Worm (Caenorhabditis elegans) whole organism, late embryonic: ENCODE data around the gene slc-17.4.

Experiments
- K02D7.2 ChIP-seq: sonication (generic microtip); optimal IDR thresholded peaks from 2 replicates; lab custom pipeline; 2017; ENCODE audit warnings: mild to moderate bottlenecking, missing genetic modification characterization, missing compliant biosample characterization
- ceh-30 ChIP-seq: fragments of 150-350 bp; optimal IDR thresholded peaks from 2 replicates; lab custom pipeline; 2014; ENCODE audit warnings: missing biosample characterization, missing genetic modification characterization
- ceh-45 ChIP-seq: fragments of 200-800 bp; sonication (Bioruptor generic); IDR thresholded peaks from 2 replicates; pipeline ENCODE4 v1.3.6; 2022; ENCODE audit warnings: missing genetic modification reagents, missing genetic modification characterization, missing compliant biosample characterization
- ceh-6 ChIP-seq: fragments of 200-800 bp; sonication (Bioruptor generic); optimal IDR thresholded peaks from 2 replicates; lab custom pipeline; 2018; ENCODE audit warnings: mild to moderate bottlenecking, missing genetic modification characterization, missing compliant biosample characterization
- hlh-6 ChIP-seq: sonication (generic microtip); optimal IDR thresholded peaks from 2 replicates; lab custom pipeline; 2016; ENCODE audit warnings: missing genotype, missing genetic modification characterization, missing compliant biosample characterization
- lim-6 ChIP-seq: sonication (generic microtip); optimal IDR thresholded peaks from 2 replicates; lab custom pipeline; 2016; ENCODE audit warnings: missing genetic modification characterization, missing compliant biosample characterization
- nhr-11 ChIP-seq: fragments of 150-350 bp; optimal IDR thresholded peaks from 2 replicates; lab custom pipeline; 2014; ENCODE audit warnings: missing biosample characterization, missing genetic modification characterization
- sdc-2 ChIP-seq: sonication (generic microtip); optimal IDR thresholded peaks from 2 replicates; lab custom pipeline; 2016; ENCODE audit warnings: missing genotype, missing genetic modification characterization, missing compliant biosample characterization
- tbx-2 ChIP-seq: sonication (generic microtip); optimal IDR thresholded peaks from 2 replicates; lab custom pipeline; 2016; ENCODE audit warnings: missing genetic modification characterization, missing compliant biosample characterization
- ttx-3 ChIP-seq: sonication (generic microtip); optimal IDR thresholded peaks from 2 replicates; lab custom pipeline; 2016; ENCODE audit warnings: missing genetic modification reagents, missing genetic modification characterization, missing compliant biosample characterization
- ztf-16 ChIP-seq: sonication (generic microtip); optimal IDR thresholded peaks from 2 replicates; lab custom pipeline; 2017; ENCODE audit warnings: missing genetic modification characterization, missing compliant biosample characterization

DNA sequence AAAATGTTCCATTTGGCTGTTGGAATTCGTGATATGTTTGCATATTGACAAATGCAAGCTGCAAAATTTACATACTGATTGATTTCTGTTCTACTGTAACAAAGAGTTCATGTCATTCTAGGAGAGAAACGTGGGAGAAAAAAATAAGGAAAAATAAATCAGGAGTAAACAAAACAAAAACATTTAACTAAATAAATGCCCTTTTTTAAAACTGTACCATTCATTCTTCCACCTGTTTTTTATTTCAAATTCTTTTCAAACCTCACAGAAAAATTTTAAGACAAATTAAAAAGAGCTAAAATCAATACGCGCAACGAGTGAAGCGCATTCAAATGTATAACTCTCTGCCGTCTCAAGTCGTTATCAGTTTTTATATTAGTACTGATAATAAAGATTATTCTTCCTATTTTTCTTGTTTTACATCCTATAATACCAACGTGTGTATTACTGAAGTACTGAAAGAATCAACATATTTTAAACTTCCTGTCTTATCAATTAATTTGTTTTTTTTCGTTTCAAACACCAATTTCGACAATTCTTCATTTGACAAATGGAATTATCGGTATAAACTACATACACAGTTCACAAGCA is 47.5 kb upstream of the slc-17.4 start, which contains the start of gene C49C3.10:
- TF ChIP-seq nhr-11 (tag; lab: Kevin White, UChicago) (no peak), ttx-3 (tag; lab: Kevin White, UChicago) (no peak), ztf-16 (tag; lab: Kevin White, UChicago) (no peak), ceh-6 (GFP tag; lab: Kevin White, UChicago) (no peak), ceh-45 (GFP tag; lab: Robert Waterston, UW) (no peak), lim-6 (tag; lab: Kevin White, UChicago) (no peak), tbx-2 (tag; lab: Kevin White, UChicago) (no peak), hlh-6 (no peak), ceh-30 (tag; lab: Kevin White, UChicago) (no peak), sdc-2 (no peak), K02D7.2 (tag; lab: Kevin White, UChicago) (no peak)
